Worm (Caenorhabditis elegans) whole organism, midembryonic: Measurements from ENCODE around the gene C08E8.4.

Experiments used
- cog-1 ChIP-seq: sonication (generic microtip); optimal IDR thresholded peaks from 2 replicates; lab custom pipeline; 2016; ENCODE audit warnings: missing genetic modification characterization, missing compliant biosample characterization
- flt-1 ChIP-seq: fragments of 200-800 bp; sonication (Bioruptor generic); IDR thresholded peaks from 2 replicates; pipeline ENCODE4 v1.3.6; 2022; ENCODE audit warnings: missing genetic modification characterization, missing compliant biosample characterization
- med-1 ChIP-seq: sonication (generic microtip); optimal IDR thresholded peaks from 2 replicates; lab custom pipeline; 2017; ENCODE audit warnings: missing genetic modification characterization, mild to moderate bottlenecking, missing compliant biosample characterization, antibody characterized with exemption, missing genetic modification reagents; ENCODE audit not compliant: insufficient read depth
- ztf-23 ChIP-seq: fragments of 200-800 bp; sonication (Bioruptor generic); IDR thresholded peaks from 2 replicates; pipeline ENCODE4 v1.3.6; 2022; ENCODE audit warnings: missing genetic modification reagents, missing genetic modification characterization, missing compliant biosample characterization
- ztf-29 ChIP-seq: fragments of 200-800 bp; sonication (Bioruptor generic); IDR thresholded peaks from 2 replicates; pipeline ENCODE4 v1.3.6; 2022; ENCODE audit warnings: missing genetic modification reagents, missing genetic modification characterization, missing compliant biosample characterization

ce11 chrV:18389046-18389445, 17.4 kb downstream of the C08E8.4 start, which contains the start of the genes Y51A2B.4 and Y51A2B.5:
- TF ChIP-seq ztf-29 (GFP tag; lab: Robert Waterston, UW) (no peak), cog-1 (tag; lab: Kevin White, UChicago) (no peak), ztf-23 (GFP tag; lab: Robert Waterston, UW) (no peak), flt-1 (GFP tag; lab: Robert Waterston, UW) (no peak), med-1 (no peak)
